Worm (Caenorhabditis elegans): ENCODE results near the gene npr-2.
"Not testable (repeated sequence)": the region's sequence is repeated elsewhere in the genome, so short reads cannot be mapped to it uniquely, and the experiment has no call there.

ce11 chrIV:9595779-9596406, 16.0 kb upstream of the npr-2 start, which contains the start of the genes F27C8.3 and F27C8.2:
- not testable (repeated sequence) for TF ChIP-seq snpc-4 (tag; optimal IDR thresholded peaks at IDR 0.05); nhr-28 (tag; optimal IDR thresholded peaks at IDR 0.05); ama-1 (optimal IDR thresholded peaks at IDR 0.05); nhr-237 (tag; optimal IDR thresholded peaks at IDR 0.05); lin-35 (GFP tag; optimal IDR thresholded peaks at IDR 0.05); ztf-4 (tag; optimal IDR thresholded peaks at IDR 0.05); lsy-2 (tag; optimal IDR thresholded peaks at IDR 0.05); mep-1 (tag; optimal IDR thresholded peaks at IDR 0.05); fos-1 (tag; optimal IDR thresholded peaks at IDR 0.05); lin-39 (tag; optimal IDR thresholded peaks at IDR 0.05); nhr-84 (tag; optimal IDR thresholded peaks at IDR 0.05); nhr-11 (tag; optimal IDR thresholded peaks at IDR 0.05); nhr-77 (tag; optimal IDR thresholded peaks at IDR 0.05)
